Worm (Caenorhabditis elegans) whole organism, L2 larva: ENCODE data around the gene phf-33.

Experiments used
- R02D3.7 ChIP-seq: fragments of 150-350 bp; optimal IDR thresholded peaks from 2 replicates; lab custom pipeline; 2014; ENCODE audit warnings: missing biosample characterization, missing genetic modification characterization
- alr-1 ChIP-seq: fragments of 150-350 bp; optimal IDR thresholded peaks from 2 replicates; lab custom pipeline; 2014; ENCODE audit warnings: missing biosample characterization, missing genetic modification characterization
- dmd-4 ChIP-seq: sonication (generic microtip); optimal IDR thresholded peaks from 2 replicates; lab custom pipeline; 2017; ENCODE audit warnings: missing biosample characterization, missing genetic modification characterization
- lsy-2 ChIP-seq, 2 experiments: fragments of 150-350 bp in 1 of 2; sonication (generic microtip) in 1 of 2; optimal IDR thresholded peaks; 2 replicates each; lab custom pipeline; 2014 to 2017; ENCODE audit warnings: missing biosample characterization in 2 of 2, missing genetic modification characterization in 2 of 2
- nhr-11 ChIP-seq: fragments of 150-350 bp; optimal IDR thresholded peaks from 2 replicates; lab custom pipeline; 2014; ENCODE audit warnings: missing biosample characterization, missing genetic modification characterization
- nhr-12 ChIP-seq: fragments of 150-350 bp; optimal IDR thresholded peaks from 2 replicates; lab custom pipeline; 2014; ENCODE audit warnings: missing biosample characterization, missing genetic modification characterization
- nhr-237 ChIP-seq: fragments of 150-350 bp; optimal IDR thresholded peaks from 2 replicates; lab custom pipeline; 2014; ENCODE audit warnings: missing biosample characterization, missing genetic modification characterization
- nhr-25 ChIP-seq: fragments of 150-350 bp; sonication (generic microtip); optimal IDR thresholded peaks from 3 replicates; lab custom pipeline; 2014; ENCODE audit warnings: missing biosample characterization, missing genetic modification characterization
- ztf-11 ChIP-seq: sonication (generic microtip); optimal IDR thresholded peaks from 2 replicates; lab custom pipeline; 2017; ENCODE audit warnings: missing biosample characterization, missing genetic modification characterization

DNA sequence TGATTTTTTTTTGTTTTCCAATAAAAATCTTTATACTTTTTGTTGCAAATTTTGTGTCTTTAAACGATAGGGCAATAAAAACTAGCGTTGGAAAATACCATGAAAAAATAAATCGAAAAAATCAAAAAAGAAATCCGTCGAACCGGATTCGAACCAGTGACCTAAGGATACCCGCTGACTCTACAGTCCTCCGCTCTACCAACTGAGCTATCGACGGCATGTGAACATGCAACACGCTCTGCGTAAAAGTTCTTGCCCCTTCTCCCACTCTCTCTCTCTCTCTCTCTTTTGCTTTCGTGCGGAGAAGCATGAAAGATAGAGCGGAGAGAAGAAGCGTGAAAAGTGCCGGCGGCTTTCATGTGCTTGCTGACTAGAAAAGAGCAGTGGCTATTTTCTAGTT is 14.2 kb downstream of the phf-33 start:
- TF ChIP-seq nhr-11 = no peak
- TF ChIP-seq nhr-237 (tag; lab: Kevin White, UChicago) = no peak
- no peak for TF ChIP-seq ztf-11 (tag; lab: Kevin White, UChicago)
- no peak for TF ChIP-seq alr-1
- TF ChIP-seq nhr-12 = no peak
- TF ChIP-seq lsy-2 (tag; optimal IDR thresholded peaks at IDR 0.05; lab: Kevin White, UChicago) = peak in 1 of 2 experiments; percentile 36
- no peak for TF ChIP-seq dmd-4 (tag; lab: Kevin White, UChicago)
- no peak for TF ChIP-seq nhr-25
- no peak for TF ChIP-seq R02D3.7 (tag; lab: Kevin White, UChicago)
